Worm (Caenorhabditis elegans) whole organism, L3 larva: ENCODE measurements around the gene cnc-10.

ENCODE experiments used
- R02D3.7 ChIP-seq: fragments of 150-350 bp; optimal IDR thresholded peaks from 2 replicates; lab custom pipeline; 2014; ENCODE audit warnings: missing biosample characterization, missing genetic modification characterization
- ama-1 ChIP-seq: fragments of 150-350 bp; optimal IDR thresholded peaks from 2 replicates; lab custom pipeline; 2018
- ceh-16 ChIP-seq: sonication (generic microtip); optimal IDR thresholded peaks from 2 replicates; lab custom pipeline; 2017; ENCODE audit warnings: missing biosample characterization, missing genetic modification characterization
- ceh-28 ChIP-seq: fragments of 150-350 bp; optimal IDR thresholded peaks from 2 replicates; lab custom pipeline; 2014; ENCODE audit warnings: missing biosample characterization, missing genetic modification reagents, missing genetic modification characterization
- ceh-82 ChIP-seq: fragments of 150-350 bp; optimal IDR thresholded peaks from 2 replicates; lab custom pipeline; 2014; ENCODE audit warnings: missing biosample characterization, missing genetic modification characterization
- ceh-9 ChIP-seq: sonication (generic microtip); optimal IDR thresholded peaks from 2 replicates; lab custom pipeline; 2018; ENCODE audit warnings: missing biosample characterization, missing genetic modification characterization
- egl-27 ChIP-seq: sonication (generic microtip); optimal IDR thresholded peaks from 4 replicates; lab custom pipeline; 2017; ENCODE audit warnings: missing biosample characterization, missing genetic modification reagents, missing genetic modification characterization
- egl-5 ChIP-seq: fragments of 150-350 bp; optimal IDR thresholded peaks from 2 replicates; lab custom pipeline; 2017; ENCODE audit warnings: missing biosample characterization, missing genetic modification reagents, missing genetic modification characterization, inconsistent platforms
- elt-2 ChIP-seq: sonication (generic microtip); optimal IDR thresholded peaks from 2 replicates; lab custom pipeline; 2016; ENCODE audit warnings: missing genetic modification reagents, mild to moderate bottlenecking, missing genetic modification characterization, missing compliant biosample characterization
- elt-3 ChIP-seq, 3 experiments: fragments of 150-350 bp in 1 of 3; sonication (generic microtip) in 2 of 3; optimal IDR thresholded peaks; 2 replicates in 2 of 3; 4 replicates in 1 of 3; lab custom pipeline; 2014 to 2017; ENCODE audit warnings: missing biosample characterization in 3 of 3, missing genetic modification characterization in 3 of 3
- fkh-10 ChIP-seq: sonication (generic microtip); optimal IDR thresholded peaks from 2 replicates; lab custom pipeline; 2017; ENCODE audit warnings: missing biosample characterization, missing genetic modification reagents, missing genetic modification characterization
- fkh-2 ChIP-seq: fragments of 150-350 bp; optimal IDR thresholded peaks from 2 replicates; lab custom pipeline; 2014; ENCODE audit warnings: missing biosample characterization, missing genetic modification reagents, missing genetic modification characterization
- hmg-11 ChIP-seq: sonication (generic microtip); optimal IDR thresholded peaks from 2 replicates; lab custom pipeline; 2016; ENCODE audit warnings: missing genetic modification characterization, missing compliant biosample characterization
- jun-1 ChIP-seq: fragments of 150-350 bp; optimal IDR thresholded peaks from 2 replicates; lab custom pipeline; 2014; ENCODE audit warnings: missing biosample characterization, missing genetic modification reagents, missing genetic modification characterization
- lin-15B ChIP-seq: fragments of 150-350 bp; optimal IDR thresholded peaks from 2 replicates; lab custom pipeline; 2014; ENCODE audit warnings: missing biosample characterization, missing genetic modification characterization
- lin-39 ChIP-seq: fragments of 150-350 bp; optimal IDR thresholded peaks from 2 replicates; lab custom pipeline; 2018; ENCODE audit warnings: missing biosample characterization, missing genetic modification reagents, missing genetic modification characterization
- lsy-12 ChIP-seq: sonication (generic microtip); optimal IDR thresholded peaks from 2 replicates; lab custom pipeline; 2016; ENCODE audit warnings: mild to moderate bottlenecking, missing genetic modification characterization, missing compliant biosample characterization
- mdl-1 ChIP-seq: fragments of 150-350 bp; optimal IDR thresholded peaks from 2 replicates; lab custom pipeline; 2014; ENCODE audit warnings: missing biosample characterization, missing genetic modification characterization
- nfya-1 ChIP-seq: sonication (generic microtip); optimal IDR thresholded peaks from 2 replicates; lab custom pipeline; 2017; ENCODE audit warnings: missing genetic modification characterization, mild to moderate bottlenecking, missing compliant biosample characterization, antibody characterized with exemption, moderate library complexity; ENCODE audit not compliant: insufficient read depth
- nhr-12 ChIP-seq: fragments of 150-350 bp; optimal IDR thresholded peaks from 2 replicates; lab custom pipeline; 2014; ENCODE audit warnings: missing biosample characterization, missing genetic modification characterization
- nhr-23 ChIP-seq: fragments of 150-350 bp; optimal IDR thresholded peaks from 2 replicates; lab custom pipeline; 2014; ENCODE audit warnings: missing biosample characterization, missing genetic modification reagents, missing genetic modification characterization
- nhr-25 ChIP-seq: sonication (generic microtip); optimal IDR thresholded peaks from 2 replicates; lab custom pipeline; 2017; ENCODE audit warnings: missing biosample characterization, missing genetic modification characterization
- nhr-28 ChIP-seq: fragments of 150-350 bp; optimal IDR thresholded peaks from 2 replicates; lab custom pipeline; 2014; ENCODE audit warnings: missing biosample characterization, missing genetic modification characterization
- nhr-43 ChIP-seq: sonication (generic microtip); optimal IDR thresholded peaks from 2 replicates; lab custom pipeline; 2016; ENCODE audit warnings: mild to moderate bottlenecking, missing genetic modification characterization, missing compliant biosample characterization; ENCODE audit not compliant: poor library complexity, severe bottlenecking
- nhr-67 ChIP-seq: fragments of 150-350 bp; optimal IDR thresholded peaks from 2 replicates; lab custom pipeline; 2014; ENCODE audit warnings: missing biosample characterization, missing genetic modification characterization
- nhr-77 ChIP-seq: fragments of 150-350 bp; optimal IDR thresholded peaks from 2 replicates; lab custom pipeline; 2014; ENCODE audit warnings: missing biosample characterization, missing genetic modification characterization
- pha-4 ChIP-seq: fragments of 150-350 bp; optimal IDR thresholded peaks from 2 replicates; lab custom pipeline; 2014; ENCODE audit warnings: missing biosample characterization, missing genetic modification reagents, missing genetic modification characterization
- pqm-1 ChIP-seq: fragments of 150-350 bp; optimal IDR thresholded peaks from 2 replicates; lab custom pipeline; 2017; ENCODE audit warnings: missing biosample characterization, missing genetic modification characterization, inconsistent platforms
- skn-1 ChIP-seq: fragments of 150-350 bp; optimal IDR thresholded peaks from 2 replicates; lab custom pipeline; 2014; ENCODE audit warnings: missing biosample characterization, missing genetic modification characterization
- snpc-4 ChIP-seq: fragments of 150-350 bp; optimal IDR thresholded peaks from 2 replicates; lab custom pipeline; 2014; ENCODE audit warnings: missing biosample characterization, missing genetic modification characterization
- tbx-2 ChIP-seq: sonication (generic microtip); optimal IDR thresholded peaks from 2 replicates; lab custom pipeline; 2016; ENCODE audit warnings: mild to moderate bottlenecking, missing genetic modification characterization, missing compliant biosample characterization
- ztf-4 ChIP-seq: fragments of 150-350 bp; optimal IDR thresholded peaks from 2 replicates; lab custom pipeline; 2014; ENCODE audit warnings: missing biosample characterization, missing genetic modification characterization

Gene cnc-10

DNA sequence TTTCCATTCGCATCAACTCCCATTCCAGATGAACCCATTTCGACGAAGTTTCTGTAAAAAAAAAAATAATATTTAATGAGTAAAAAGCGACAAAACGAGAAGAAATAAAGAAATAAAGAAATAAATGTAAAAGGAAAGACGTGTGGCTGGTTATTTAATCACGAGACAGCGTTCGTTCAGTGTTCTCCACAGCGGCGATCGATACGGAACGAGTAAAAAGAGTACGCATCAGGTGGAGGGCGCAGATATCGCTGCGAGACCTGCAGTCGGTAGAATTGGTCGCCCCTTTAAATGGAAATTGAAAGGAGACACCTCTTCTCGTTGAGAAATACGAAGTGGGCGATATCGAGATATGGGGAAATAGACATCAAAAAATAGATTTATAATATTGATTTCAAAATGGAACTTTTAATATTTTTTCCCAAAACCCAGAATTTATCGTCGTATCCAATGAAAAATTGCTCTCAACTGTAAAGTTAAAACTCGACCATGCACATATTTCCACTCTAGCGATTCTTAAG is 45.7 kb downstream of the cnc-10 start, which contains the start of gene pqn-70:
pqn-70 (minus strand) TSS at position 51 of the 521 bp plus-strand sequence.
- TF ChIP-seq nhr-25 (tag; lab: Kevin White, UChicago): peak; percentile 86
- TF ChIP-seq hmg-11 (tag; lab: Kevin White, UChicago): peak; percentile 91
- peak; percentile 81 for TF ChIP-seq lin-15B (tag; lab: Kevin White, UChicago)
- TF ChIP-seq ceh-82 (tag; lab: Kevin White, UChicago): peak; percentile 73
- TF ChIP-seq ceh-28 (tag; lab: Kevin White, UChicago): peak; percentile 94
- TF ChIP-seq egl-5 (tag; lab: Kevin White, UChicago): peak; percentile 77
- TF ChIP-seq nhr-67 (tag; lab: Kevin White, UChicago): no peak
- peak; percentile 93 for TF ChIP-seq nfya-1 (tag; lab: Kevin White, UChicago)
- peak; percentile 87 for TF ChIP-seq snpc-4 (tag; lab: Kevin White, UChicago)
- TF ChIP-seq nhr-23 (tag; lab: Kevin White, UChicago): peak; percentile 89
- TF ChIP-seq jun-1: peak; percentile 66
- no peak for TF ChIP-seq nhr-77 (tag; lab: Kevin White, UChicago)
- peak; percentile 19 for TF ChIP-seq egl-27 (tag; lab: Kevin White, UChicago)
- TF ChIP-seq pha-4 (tag; lab: Kevin White, UChicago): peak; percentile 89
- no peak for TF ChIP-seq fkh-2
- TF ChIP-seq ceh-9 (tag; lab: Kevin White, UChicago): no peak
- peak; percentile 51 for TF ChIP-seq skn-1 (tag; lab: Kevin White, UChicago)
- TF ChIP-seq ztf-4: peak; percentile 55
- peak; percentile 45 for TF ChIP-seq tbx-2
- peak; percentile 89 for TF ChIP-seq lin-39 (tag; lab: Kevin White, UChicago)
- peak; percentile 29 for TF ChIP-seq fkh-10 (GFP tag; lab: Kevin White, UChicago)
- peak; percentile 75 for TF ChIP-seq nhr-43 (tag; lab: Kevin White, UChicago)
- TF ChIP-seq ceh-16 (tag; lab: Kevin White, UChicago): no peak
- peak; percentile 51 for TF ChIP-seq pqm-1
- TF ChIP-seq mdl-1: peak; percentile 19
- TF ChIP-seq R02D3.7: peak; percentile 53
- TF ChIP-seq elt-3 (tag; optimal IDR thresholded peaks at IDR 0.05; lab: Kevin White, UChicago): no peak
- peak; percentile 63 for TF ChIP-seq ama-1 (lab: Kevin White, UChicago)
- TF ChIP-seq lsy-12 (tag; lab: Kevin White, UChicago): peak; percentile 85
- TF ChIP-seq elt-2 (tag; lab: Kevin White, UChicago): peak; percentile 67

DNA sequence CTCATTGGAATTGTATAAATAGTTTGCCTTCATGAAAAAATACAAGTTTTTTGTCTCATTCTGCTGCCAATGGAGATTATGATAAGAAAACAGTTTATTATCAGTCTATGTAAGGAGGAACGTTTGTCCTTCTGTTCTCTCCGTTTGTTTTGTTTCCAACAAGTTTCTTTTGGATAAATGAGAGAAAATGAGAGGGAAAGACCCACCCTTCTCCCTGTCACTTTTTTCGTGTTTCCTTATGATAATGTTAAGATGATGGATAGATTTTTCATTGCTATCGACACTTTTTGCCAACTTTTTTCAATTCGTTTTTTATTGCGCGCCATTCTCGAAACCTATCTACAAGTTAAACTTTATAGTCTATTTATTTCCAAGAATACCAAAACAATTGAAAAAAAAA is 48.2 kb downstream of the cnc-10 start:
- TF ChIP-seq lsy-12 (tag; lab: Kevin White, UChicago): no peak
- TF ChIP-seq nhr-28: no peak
- no peak for TF ChIP-seq nhr-77 (tag; lab: Kevin White, UChicago)
- peak; percentile 30 for TF ChIP-seq nhr-43 (tag; lab: Kevin White, UChicago)
- TF ChIP-seq nhr-12: no peak
